Worm (Caenorhabditis elegans) whole organism, L2 larva: ENCODE measurements around the gene ZK1010.2.

Experiments used
- ZK546.5 ChIP-seq: sonication (generic microtip); optimal IDR thresholded peaks from 2 replicates; lab custom pipeline; 2017; ENCODE audit warnings: missing biosample characterization, missing genetic modification characterization
- alr-1 ChIP-seq: fragments of 150-350 bp; optimal IDR thresholded peaks from 2 replicates; lab custom pipeline; 2014; ENCODE audit warnings: missing biosample characterization, missing genetic modification characterization
- aly-2 ChIP-seq: fragments of 150-350 bp; optimal IDR thresholded peaks from 2 replicates; lab custom pipeline; 2014; ENCODE audit warnings: missing biosample characterization, missing genetic modification characterization
- blmp-1 ChIP-seq: sonication (generic microtip); optimal IDR thresholded peaks from 2 replicates; lab custom pipeline; 2017; ENCODE audit warnings: missing genetic modification characterization, mild to moderate bottlenecking, missing compliant biosample characterization, antibody characterized with exemption, moderate library complexity; ENCODE audit not compliant: insufficient read depth
- ceh-82 ChIP-seq: fragments of 150-350 bp; optimal IDR thresholded peaks from 2 replicates; lab custom pipeline; 2014; ENCODE audit warnings: missing biosample characterization, missing genetic modification characterization
- dmd-4 ChIP-seq: sonication (generic microtip); optimal IDR thresholded peaks from 2 replicates; lab custom pipeline; 2017; ENCODE audit warnings: missing biosample characterization, missing genetic modification characterization
- fos-1 ChIP-seq: fragments of 150-350 bp; optimal IDR thresholded peaks from 2 replicates; lab custom pipeline; 2014; ENCODE audit warnings: missing biosample characterization, missing genetic modification characterization
- mdl-1 ChIP-seq, 2 experiments: fragments of 150-350 bp in 1 of 2; sonication (generic microtip) in 1 of 2; optimal IDR thresholded peaks; 2 replicates each; lab custom pipeline; 2017; ENCODE audit warnings: missing biosample characterization in 2 of 2, missing genetic modification characterization in 2 of 2
- nhr-237 ChIP-seq: fragments of 150-350 bp; optimal IDR thresholded peaks from 2 replicates; lab custom pipeline; 2014; ENCODE audit warnings: missing biosample characterization, missing genetic modification characterization
- nhr-25 ChIP-seq: fragments of 150-350 bp; sonication (generic microtip); optimal IDR thresholded peaks from 3 replicates; lab custom pipeline; 2014; ENCODE audit warnings: missing biosample characterization, missing genetic modification characterization
- nhr-6 ChIP-seq: fragments of 150-350 bp; optimal IDR thresholded peaks from 2 replicates; lab custom pipeline; 2014; ENCODE audit warnings: missing biosample characterization, missing genetic modification characterization
- nhr-77 ChIP-seq: fragments of 150-350 bp; optimal IDR thresholded peaks from 2 replicates; lab custom pipeline; 2014; ENCODE audit warnings: missing biosample characterization, missing genetic modification characterization
- snpc-4 ChIP-seq: fragments of 150-350 bp; optimal IDR thresholded peaks from 2 replicates; lab custom pipeline; 2014; ENCODE audit warnings: missing biosample characterization, missing genetic modification characterization
- unc-39 ChIP-seq: fragments of 150-350 bp; optimal IDR thresholded peaks from 2 replicates; lab custom pipeline; 2014; ENCODE audit warnings: missing biosample characterization, missing genetic modification characterization

DNA sequence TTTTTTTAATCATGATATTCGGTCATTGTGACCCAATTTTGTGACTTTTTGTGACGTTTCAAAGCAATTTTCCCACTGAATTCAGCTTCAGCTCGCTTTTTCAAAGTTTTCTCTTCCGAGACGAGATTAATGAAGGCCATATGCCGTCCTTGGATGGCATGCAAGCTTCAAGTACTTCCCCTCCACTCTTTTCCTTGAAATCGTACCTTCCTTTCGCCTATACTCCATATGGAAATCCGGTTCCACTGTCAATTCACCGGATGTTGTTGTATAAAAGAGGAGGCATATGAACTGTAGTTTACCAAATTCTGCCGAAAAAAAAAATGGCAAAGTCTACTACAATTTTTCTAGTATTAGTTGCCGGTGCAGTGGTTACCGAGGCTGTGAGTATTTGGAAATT, 3.1 kb upstream of the ZK1010.2 start, which contains the start of gene ZK1010.4:
- no peak for TF ChIP-seq fos-1 (tag; lab: Kevin White, UChicago)
- no peak for TF ChIP-seq ceh-82
- no peak for TF ChIP-seq dmd-4 (tag; lab: Kevin White, UChicago)
- no peak for TF ChIP-seq aly-2 (tag; lab: Kevin White, UChicago)
- TF ChIP-seq ZK546.5 (tag; lab: Kevin White, UChicago) = no peak
- no peak for TF ChIP-seq unc-39
- no peak for TF ChIP-seq nhr-237 (tag; lab: Kevin White, UChicago)
- no peak for TF ChIP-seq nhr-6
- no peak for TF ChIP-seq blmp-1 (tag; lab: Kevin White, UChicago)
- no peak for TF ChIP-seq snpc-4
- TF ChIP-seq nhr-25 (tag; lab: Kevin White, UChicago) = no peak
- TF ChIP-seq mdl-1 (tag; optimal IDR thresholded peaks at IDR 0.05; lab: Kevin White, UChicago) = no peak
- TF ChIP-seq alr-1 = no peak
- no peak for TF ChIP-seq nhr-77
